Worm (Caenorhabditis elegans): ENCODE results near the gene F26D11.13.

DNA sequence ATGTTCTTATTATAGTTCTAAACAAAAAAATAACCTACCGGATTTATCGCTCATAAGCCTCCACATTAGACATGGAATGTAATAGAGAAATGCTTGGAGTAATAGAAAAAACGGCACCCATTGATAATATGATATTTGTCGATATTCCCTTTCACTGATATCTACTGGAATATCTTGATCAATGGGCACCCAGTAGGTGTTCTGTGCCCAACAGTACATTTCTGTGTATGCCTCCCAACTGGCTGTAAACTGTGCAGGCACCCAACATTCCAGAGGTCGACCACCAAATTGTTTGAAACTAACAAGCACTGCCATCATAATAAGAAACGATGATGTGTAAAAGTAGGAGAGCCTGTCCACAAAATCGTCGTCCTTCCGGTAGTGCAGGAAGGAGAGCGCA is 10.0 kb upstream of the F26D11.13 start:
- TF ChIP-seq F39B2.1 (GFP tag; IDR thresholded peaks at IDR 0.05): no peak
- no peak for TF ChIP-seq nhr-27 (tag; optimal IDR thresholded peaks at IDR 0.05)
- TF ChIP-seq let-607 (tag; optimal IDR thresholded peaks at IDR 0.05): no peak
- no peak for TF ChIP-seq B0261.1 (tag; optimal IDR thresholded peaks at IDR 0.05)
- no peak for TF ChIP-seq pha-4 (tag; optimal IDR thresholded peaks at IDR 0.05)
- no peak for TF ChIP-seq ceh-79 (tag; optimal IDR thresholded peaks at IDR 0.05)
- TF ChIP-seq hrde-1 (tag; optimal IDR thresholded peaks at IDR 0.05; ENCODE audit: borderline replicate concordance): no peak
- TF ChIP-seq unc-62 (GFP tag; optimal IDR thresholded peaks at IDR 0.05): no peak
- no peak for TF ChIP-seq sdz-38 (tag; optimal IDR thresholded peaks at IDR 0.05)
- TF ChIP-seq ets-4 (GFP tag; optimal IDR thresholded peaks at IDR 0.05): no peak
- TF ChIP-seq him-1 (tag; optimal IDR thresholded peaks at IDR 0.05): no peak

All from whole organism, young adult.